Fruit fly (Drosophila melanogaster): ENCODE measurements around the gene CG14452.

Gene CG14452

dm6 chr3L:22727739-22728335 lies 32.1 kb downstream of the CG14452 start, which contains the start of the genes CG14450 and CG11367 (continued):
- TF ChIP-seq Dfd (GFP tag; optimal IDR thresholded peaks at IDR 0.05) (no peak), Rel (GFP tag; optimal IDR thresholded peaks at IDR 0.05) (no peak), Rel (tag; optimal IDR thresholded peaks at IDR 0.05) (peak; percentile 33), CG32264 (GFP tag; optimal IDR thresholded peaks at IDR 0.05) (no peak), OdsH (GFP tag; optimal IDR thresholded peaks at IDR 0.05) (no peak), Abd-B (GFP tag; optimal IDR thresholded peaks at IDR 0.05) (no peak)

- TF ChIP-seq CG9705 (GFP tag; optimal IDR thresholded peaks at IDR 0.05) (no peak), Dif (GFP tag; optimal IDR thresholded peaks at IDR 0.05; ENCODE audit: partially characterized antibody) (no peak), Myc (optimal IDR thresholded peaks at IDR 0.05) (no peak), dl (GFP tag; optimal IDR thresholded peaks at IDR 0.05; ENCODE audit: insufficient read depth in 1 of 2, partially characterized antibody in 2 of 2) (no peak), N (GFP tag; optimal IDR thresholded peaks at IDR 0.05) (no peak)
Measured at dm6 chr3L:22729466-22729865, 33.7 kb downstream of the CG14452 start, which contains the start of gene CG32454. CG32454 (plus strand) TSS chr3L:22729766.

dm6 chr3L:22731393-22731792 lies 35.6 kb downstream of the CG14452 start:
- no peak for TF ChIP-seq CG32264 (GFP tag; optimal IDR thresholded peaks at IDR 0.05)
- TF ChIP-seq fru (GFP tag; optimal IDR thresholded peaks at IDR 0.05) = no peak
- no peak for TF ChIP-seq Rel (GFP tag; optimal IDR thresholded peaks at IDR 0.05)
- peak; percentile 92 for TF ChIP-seq Rel (tag; optimal IDR thresholded peaks at IDR 0.05)

- TF ChIP-seq lola (GFP tag; optimal IDR thresholded peaks at IDR 0.05) (no peak), Myc (optimal IDR thresholded peaks at IDR 0.05) (peak; percentile 42)
Measured at dm6 chr3L:22733607-22734006, 37.9 kb downstream of the CG14452 start.

dm6 chr3L:22737732-22738611 lies 42.2 kb downstream of the CG14452 start, which contains the start of gene CG11241:
CG11241 (minus strand) TSS chr3L:22738420.
- TF ChIP-seq HLH106 (tag; optimal IDR thresholded peaks at IDR 0.05) (no peak), psq (GFP tag; optimal IDR thresholded peaks at IDR 0.05) (no peak), br (GFP tag; optimal IDR thresholded peaks at IDR 0.05) (peak; percentile 19), rgr (GFP tag; optimal IDR thresholded peaks at IDR 0.05) (peak; percentile 16), Abd-B (GFP tag; optimal IDR thresholded peaks at IDR 0.05) (no peak), Mio (GFP tag; optimal IDR thresholded peaks at IDR 0.05) (no peak), GATAd (GFP tag; optimal IDR thresholded peaks at IDR 0.05) (no peak), tai (GFP tag; optimal IDR thresholded peaks at IDR 0.05) (no peak), CrebA (GFP tag; optimal IDR thresholded peaks at IDR 0.05; ENCODE audit: borderline replicate concordance) (no peak), sage (GFP tag; optimal IDR thresholded peaks at IDR 0.05) (no peak), foxo (GFP tag; optimal IDR thresholded peaks at IDR 0.05) (no peak), Hr78 (GFP tag; optimal IDR thresholded peaks at IDR 0.05) (no peak), pan (optimal IDR thresholded peaks at IDR 0.05) (no peak), sv (GFP tag; optimal IDR thresholded peaks at IDR 0.05) (no peak), ey (GFP tag; optimal IDR thresholded peaks at IDR 0.05) (no peak), Hnf4 (GFP tag; optimal IDR thresholded peaks at IDR 0.05) (no peak), Hr83 (GFP tag; optimal IDR thresholded peaks at IDR 0.05; ENCODE audit: poor library complexity, severe bottlenecking) (peak; percentile 54), fru (GFP tag; optimal IDR thresholded peaks at IDR 0.05) (peak; percentile 44), dmrt93B (GFP tag; optimal IDR thresholded peaks at IDR 0.05) (no peak), N (GFP tag; optimal IDR thresholded peaks at IDR 0.05) (no peak), CG9705 (GFP tag; optimal IDR thresholded peaks at IDR 0.05) (no peak), Myc (optimal IDR thresholded peaks at IDR 0.05) (no peak), usp (GFP tag; optimal IDR thresholded peaks at IDR 0.05) (no peak), Jra (GFP tag; optimal IDR thresholded peaks at IDR 0.05) (no peak), jim (GFP tag; optimal IDR thresholded peaks at IDR 0.05) (no peak), brk (GFP tag; optimal IDR thresholded peaks at IDR 0.05) (no peak), OdsH (GFP tag; optimal IDR thresholded peaks at IDR 0.05) (no peak), dsf (GFP tag; optimal IDR thresholded peaks at IDR 0.05; ENCODE audit: borderline replicate concordance) (no peak), Dif (GFP tag; optimal IDR thresholded peaks at IDR 0.05; ENCODE audit: partially characterized antibody) (peak; percentile 58), Sp1 (GFP tag; optimal IDR thresholded peaks at IDR 0.05) (no peak), h (GFP tag; optimal IDR thresholded peaks at IDR 0.05) (peak; percentile 26), dl (GFP tag; optimal IDR thresholded peaks at IDR 0.05; ENCODE audit: insufficient read depth in 1 of 2, partially characterized antibody in 2 of 2) (peak in 1 of 2 experiments; percentile 62), CG32264 (GFP tag; optimal IDR thresholded peaks at IDR 0.05) (no peak), Vsx2 (GFP tag; optimal IDR thresholded peaks at IDR 0.05; ENCODE audit: partially characterized antibody) (no peak), Rel (GFP tag; optimal IDR thresholded peaks at IDR 0.05) (no peak), Rel (tag; optimal IDR thresholded peaks at IDR 0.05) (peak; percentile 26), Dfd (GFP tag; optimal IDR thresholded peaks at IDR 0.05) (no peak), lola (GFP tag; optimal IDR thresholded peaks at IDR 0.05) (no peak)

Data from whole organism, wandering third instar larva.